Fruit fly (Drosophila melanogaster) whole organism, wandering third instar larva: ENCODE results near the gene Scox.

Experiments
- Abd-B ChIP-seq: fragments of >200 bp; optimal IDR thresholded peaks from 2 replicates; lab custom pipeline; 2017; ENCODE audit warnings: missing biosample characterization, missing genetic modification characterization
- Dfd ChIP-seq: fragments of >200 bp; optimal IDR thresholded peaks from 2 replicates; lab custom pipeline; 2017; ENCODE audit warnings: missing biosample characterization, missing genetic modification characterization
- Jra ChIP-seq: sonication (Bioruptor generic); optimal IDR thresholded peaks from 2 replicates; lab custom pipeline; 2016; ENCODE audit warnings: missing biosample characterization, missing genetic modification characterization
- Mio ChIP-seq: sonication (Bioruptor generic); optimal IDR thresholded peaks from 2 replicates; lab custom pipeline; 2016; ENCODE audit warnings: missing biosample characterization, missing genetic modification characterization
- jim ChIP-seq: fragments of 175-275, 200-325 bp; sonication (Bioruptor generic); optimal IDR thresholded peaks from 2 replicates; lab custom pipeline; 2016; ENCODE audit warnings: missing biosample characterization, mild to moderate bottlenecking, missing genetic modification characterization
- pan ChIP-seq: fragments of >200 bp; optimal IDR thresholded peaks from 2 replicates; lab custom pipeline; 2017
- psq ChIP-seq: fragments of 200-800 bp; sonication (Bioruptor generic); optimal IDR thresholded peaks from 3 replicates; lab custom pipeline; 2017; ENCODE audit warnings: missing biosample characterization, mild to moderate bottlenecking, missing genetic modification characterization, moderate library complexity
- sv ChIP-seq: fragments of 200-800 bp; sonication (Bioruptor generic); optimal IDR thresholded peaks from 3 replicates; lab custom pipeline; 2016; ENCODE audit warnings: missing biosample characterization, missing genetic modification characterization
- tai ChIP-seq: sonication (Bioruptor generic); optimal IDR thresholded peaks from 2 replicates; lab custom pipeline; 2016; ENCODE audit warnings: missing biosample characterization, missing genetic modification characterization
- usp ChIP-seq: fragments of >200 bp; optimal IDR thresholded peaks from 2 replicates; lab custom pipeline; 2017; ENCODE audit warnings: missing biosample characterization, missing genetic modification characterization

DNA sequence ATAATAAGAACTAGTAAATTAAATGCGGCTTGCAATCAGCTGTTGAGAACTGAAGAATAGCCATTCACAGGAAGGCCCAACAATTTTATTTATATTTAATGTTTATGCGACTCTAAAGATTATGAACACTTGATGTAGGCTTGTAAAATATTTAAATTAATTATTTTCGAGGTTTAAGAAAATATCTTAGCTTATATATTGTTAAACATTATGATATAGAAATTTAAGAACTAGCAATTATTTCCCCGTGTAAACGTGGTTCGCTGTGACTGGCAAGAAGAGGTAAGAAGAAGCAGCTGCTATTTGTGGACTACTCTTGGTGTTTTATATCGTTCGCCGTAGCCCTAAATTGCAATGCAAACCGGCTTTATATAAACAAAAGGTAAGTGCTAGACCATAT lies 23.4 kb downstream of the Scox start, which contains the start of the genes mRpL24 and betaggt-I:
- no peak for TF ChIP-seq Abd-B (GFP tag; lab: Kevin White, UChicago)
- no peak for TF ChIP-seq tai (GFP tag; lab: Kevin White, UChicago)
- TF ChIP-seq pan (lab: Kevin White, UChicago): no peak
- peak; percentile 94 for TF ChIP-seq psq
- peak; percentile 95 for TF ChIP-seq sv (GFP tag; lab: Kevin White, UChicago)
- no peak for TF ChIP-seq jim
- TF ChIP-seq Dfd (GFP tag; lab: Kevin White, UChicago): no peak
- peak; percentile 90 for TF ChIP-seq Jra
- peak; percentile 49 for TF ChIP-seq Mio
- no peak for TF ChIP-seq usp (GFP tag; lab: Kevin White, UChicago)
